Fruit fly (Drosophila melanogaster) Kc167 (cell line): ENCODE measurements around the gene CG10031.

Source experiments
- Myc ChIP-seq: fragments of >200 bp; optimal IDR thresholded peaks from 2 replicates; lab custom pipeline; 2017; ENCODE audit warnings: missing external identifiers
- Sin3A ChIP-seq: fragments of >200 bp; optimal IDR thresholded peaks from 2 replicates; lab custom pipeline; 2018; ENCODE audit warnings: missing external identifiers
- h ChIP-seq: fragments of >200 bp; optimal IDR thresholded peaks from 3 replicates; lab custom pipeline; 2018; ENCODE audit warnings: missing external identifiers
- insv ChIP-seq: fragments of >200 bp; optimal IDR thresholded peaks from 3 replicates; lab custom pipeline; 2018; ENCODE audit warnings: missing external identifiers
- psq ChIP-seq: fragments of >200 bp; optimal IDR thresholded peaks from 2 replicates; lab custom pipeline; 2017; ENCODE audit warnings: missing external identifiers
- ttk ChIP-seq: sonication (Bioruptor generic); optimal IDR thresholded peaks from 2 replicates; lab custom pipeline; 2017; ENCODE audit warnings: missing external identifiers

The CG10031 gene

DNA sequence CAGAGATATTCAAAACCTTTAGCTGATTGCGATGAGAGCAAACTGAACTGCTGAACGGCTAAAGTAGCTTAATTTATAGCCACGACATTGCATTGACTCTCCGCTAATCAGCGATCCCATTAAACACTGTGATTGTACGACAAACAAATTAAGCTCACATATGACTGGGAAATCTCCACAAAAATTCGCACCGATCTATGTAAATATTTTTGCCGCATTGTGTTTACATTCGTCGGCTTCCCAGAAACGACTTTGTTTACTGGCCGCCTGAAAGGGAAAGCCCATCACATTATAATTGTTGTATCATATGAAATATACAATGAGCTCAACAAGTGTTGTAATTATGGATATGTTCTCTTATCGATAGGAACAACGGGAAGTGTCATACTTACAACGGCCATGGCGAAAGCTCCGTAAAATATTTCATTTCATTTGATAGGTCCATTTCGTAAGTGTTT, 3.5 kb downstream of the CG10031 start, which contains the start of gene CG16713:
CG16713 (minus strand) TSS at position 51 of the 458 bp plus-strand sequence.
- TF ChIP-seq psq (lab: Kevin White, UChicago): no peak
- TF ChIP-seq Sin3A (lab: Kevin White, UChicago): no peak
- TF ChIP-seq h (lab: Kevin White, UChicago): no peak
- TF ChIP-seq Myc (lab: Kevin White, UChicago): no peak
- TF ChIP-seq ttk: no peak
- no peak for TF ChIP-seq insv (lab: Kevin White, UChicago)

DNA sequence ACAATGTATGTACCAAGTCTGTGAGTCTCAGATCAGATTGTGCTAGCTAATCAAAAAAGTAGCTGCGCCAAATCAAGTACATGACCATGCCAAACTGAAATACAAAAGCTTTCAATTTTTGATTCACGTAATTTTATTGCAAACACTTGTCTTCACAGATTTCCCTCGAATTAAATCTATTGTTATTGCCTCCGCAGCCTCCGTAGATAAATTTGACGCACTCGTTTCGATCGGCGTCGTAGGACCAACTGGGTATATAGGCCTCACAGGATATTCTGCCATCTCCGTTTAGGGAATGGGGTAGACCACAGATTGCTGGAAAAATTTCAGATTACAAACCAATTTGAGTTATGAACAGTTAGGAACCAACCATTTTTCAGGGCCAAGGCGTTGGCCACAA, 4.0 kb downstream of the CG10031 start, which contains the start of gene CG43165:
CG43165 (minus strand) TSS at position 101 of the 400 bp plus-strand sequence.
- TF ChIP-seq h (lab: Kevin White, UChicago): no peak
- no peak for TF ChIP-seq insv (lab: Kevin White, UChicago)
- no peak for TF ChIP-seq Myc (lab: Kevin White, UChicago)
- no peak for TF ChIP-seq Sin3A (lab: Kevin White, UChicago)

DNA sequence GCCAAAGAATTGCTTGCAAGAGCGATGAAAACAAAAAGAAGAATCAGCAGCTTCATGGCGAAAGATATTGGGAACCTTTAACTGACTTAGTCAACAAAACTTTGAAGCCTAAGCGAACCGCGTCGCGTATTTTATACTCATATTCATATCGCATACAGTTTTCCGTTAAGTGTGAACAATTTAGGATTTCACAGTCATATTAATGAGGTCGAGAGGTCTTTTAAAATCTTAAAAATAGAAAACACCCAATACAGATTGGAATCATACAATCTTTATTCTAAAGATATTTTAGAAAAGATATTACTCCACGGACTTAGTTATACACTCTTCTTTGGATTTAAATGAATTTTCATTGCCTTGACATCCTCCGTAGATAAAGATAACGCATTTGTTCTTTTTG, 5.1 kb downstream of the CG10031 start, which contains the start of gene Acp24A4:
Acp24A4 (minus strand) TSS at position 101 of the 400 bp plus-strand sequence.
- TF ChIP-seq Sin3A (lab: Kevin White, UChicago) (no peak), psq (lab: Kevin White, UChicago) (no peak), Myc (lab: Kevin White, UChicago) (no peak), ttk (no peak), insv (lab: Kevin White, UChicago) (no peak), h (lab: Kevin White, UChicago) (no peak)

DNA sequence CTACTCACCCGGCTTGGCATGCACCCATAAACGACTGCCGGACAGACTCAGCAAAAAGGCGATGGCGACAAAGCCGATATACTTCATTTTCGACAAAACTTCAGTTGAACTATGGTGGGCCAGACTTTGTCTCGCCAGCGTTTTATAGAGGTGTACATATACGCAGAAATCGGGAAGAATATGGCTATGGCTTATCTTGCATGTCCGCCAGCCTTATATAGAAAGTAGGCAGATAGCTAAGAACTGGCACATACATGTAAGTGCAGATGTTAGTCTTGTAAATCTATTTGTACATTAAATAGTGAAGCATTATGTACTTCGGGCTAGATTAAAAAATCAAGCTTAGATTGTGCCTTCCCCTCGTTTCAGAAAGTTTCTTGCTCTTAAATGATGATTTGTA, 5.8 kb downstream of the CG10031 start, which contains the start of gene CG3513:
CG3513 (minus strand) TSS at position 101 of the 400 bp plus-strand sequence.
- TF ChIP-seq psq (lab: Kevin White, UChicago) (no peak), ttk (no peak), Myc (lab: Kevin White, UChicago) (no peak), insv (lab: Kevin White, UChicago) (no peak), h (lab: Kevin White, UChicago) (no peak), Sin3A (lab: Kevin White, UChicago) (no peak)

DNA sequence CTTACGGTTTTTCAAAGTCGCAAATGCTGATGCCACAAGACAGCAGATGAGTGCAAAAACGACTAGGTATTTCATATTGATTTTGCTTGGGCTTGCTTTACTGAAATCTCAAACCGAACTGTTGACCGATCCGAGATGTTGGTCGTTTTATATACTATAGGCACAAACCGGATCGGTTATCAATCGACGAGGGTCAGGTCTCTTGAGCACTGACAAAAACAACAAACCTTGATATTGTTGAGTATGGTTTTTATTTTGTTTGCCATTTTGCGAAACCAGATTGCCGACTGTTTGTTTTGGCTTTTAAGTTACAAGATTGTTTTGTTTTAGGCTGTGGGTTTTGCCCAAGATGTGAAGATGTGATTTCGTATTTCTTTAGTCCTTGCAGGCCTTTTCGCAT, 6.4 kb downstream of the CG10031 start, which contains the start of gene CG16704:
CG16704 (minus strand) TSS at position 122 of the 400 bp plus-strand sequence.
- no peak for TF ChIP-seq psq (lab: Kevin White, UChicago)
- no peak for TF ChIP-seq Sin3A (lab: Kevin White, UChicago)
- TF ChIP-seq h (lab: Kevin White, UChicago): no peak
- TF ChIP-seq insv (lab: Kevin White, UChicago): no peak
- TF ChIP-seq Myc (lab: Kevin White, UChicago): no peak
- TF ChIP-seq ttk: no peak

DNA sequence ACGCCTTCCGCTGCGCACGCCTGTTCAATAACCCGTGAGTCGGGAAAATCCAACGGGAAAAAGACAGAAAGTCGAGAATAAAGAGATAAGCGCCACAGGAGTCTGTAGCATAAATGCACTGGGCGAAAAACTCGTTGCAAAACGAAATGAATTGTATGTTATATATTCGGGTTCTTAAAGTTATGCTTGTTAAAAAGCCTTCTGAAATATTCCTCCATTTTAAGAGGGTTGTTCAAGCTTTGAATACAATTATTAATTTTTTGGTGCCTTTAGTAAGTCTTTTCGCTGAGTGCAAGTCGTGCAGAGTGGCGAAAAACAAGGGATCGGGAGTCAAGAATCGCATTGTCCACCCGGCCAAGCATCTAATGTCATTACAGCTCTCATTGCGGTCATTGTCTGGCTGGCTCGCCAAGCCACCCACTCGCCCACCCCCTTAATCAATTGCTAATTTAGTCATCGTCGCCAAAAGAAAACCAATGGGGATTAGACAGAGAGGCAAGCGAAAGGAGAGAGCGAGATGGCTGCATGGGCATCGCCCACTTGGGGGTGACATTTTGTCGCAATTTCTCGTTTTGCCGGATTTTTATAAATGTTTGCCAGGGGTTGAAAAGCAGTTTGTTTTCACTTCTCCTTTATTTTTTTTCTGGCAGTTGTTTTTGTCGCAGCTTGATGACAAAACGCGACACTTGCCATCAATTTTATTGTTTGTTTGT, 13.6 kb downstream of the CG10031 start:
- TF ChIP-seq insv (lab: Kevin White, UChicago) (no peak), Myc (lab: Kevin White, UChicago) (no peak), psq (lab: Kevin White, UChicago) (no peak), ttk (no peak), Sin3A (lab: Kevin White, UChicago) (no peak), h (lab: Kevin White, UChicago) (no peak)

DNA sequence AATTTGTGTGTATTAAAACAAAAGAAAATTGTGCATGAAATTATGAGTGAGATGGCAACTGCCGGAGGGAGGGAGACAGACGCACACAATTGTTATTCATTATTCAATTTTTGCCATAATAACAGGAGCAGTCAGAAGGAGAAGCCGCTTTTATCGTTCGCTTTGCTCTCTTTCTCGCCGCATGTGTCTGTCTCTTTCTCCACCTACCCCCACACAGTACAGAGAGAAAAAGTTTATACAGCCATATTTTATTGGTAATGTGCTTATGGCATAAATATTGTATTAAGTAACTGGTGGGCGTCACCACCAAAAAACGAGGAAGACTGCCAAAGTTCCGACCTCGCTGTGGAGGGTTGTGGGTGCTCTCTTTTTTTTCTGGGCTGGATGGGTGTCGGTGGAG, 16.4 kb downstream of the CG10031 start:
- TF ChIP-seq h (lab: Kevin White, UChicago) (no peak), insv (lab: Kevin White, UChicago) (no peak), ttk (no peak), psq (lab: Kevin White, UChicago) (no peak), Myc (lab: Kevin White, UChicago) (no peak), Sin3A (lab: Kevin White, UChicago) (no peak)

DNA sequence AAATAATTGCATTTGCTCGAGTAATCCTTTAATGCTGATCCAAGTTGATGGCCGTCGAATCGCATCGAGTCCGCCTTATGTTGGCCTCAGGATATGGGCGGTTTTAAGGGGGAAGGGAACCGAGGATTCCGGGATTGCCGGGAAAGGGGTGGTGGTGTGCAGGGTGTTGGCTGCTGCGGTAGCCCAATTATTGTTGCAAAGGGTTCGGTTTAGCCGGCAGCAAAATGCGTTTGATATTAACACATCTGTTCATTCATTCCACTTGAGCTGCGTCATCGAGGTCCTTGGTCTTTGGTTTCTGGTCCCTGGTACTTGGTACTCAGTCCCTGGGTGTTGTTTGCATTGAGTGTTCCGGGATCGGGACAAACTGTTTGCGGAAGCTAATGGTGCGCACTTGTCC, 17.6 kb downstream of the CG10031 start:
- TF ChIP-seq Myc (lab: Kevin White, UChicago): no peak
- no peak for TF ChIP-seq psq (lab: Kevin White, UChicago)
- no peak for TF ChIP-seq insv (lab: Kevin White, UChicago)
- TF ChIP-seq Sin3A (lab: Kevin White, UChicago): no peak
- no peak for TF ChIP-seq ttk
- TF ChIP-seq h (lab: Kevin White, UChicago): no peak

DNA sequence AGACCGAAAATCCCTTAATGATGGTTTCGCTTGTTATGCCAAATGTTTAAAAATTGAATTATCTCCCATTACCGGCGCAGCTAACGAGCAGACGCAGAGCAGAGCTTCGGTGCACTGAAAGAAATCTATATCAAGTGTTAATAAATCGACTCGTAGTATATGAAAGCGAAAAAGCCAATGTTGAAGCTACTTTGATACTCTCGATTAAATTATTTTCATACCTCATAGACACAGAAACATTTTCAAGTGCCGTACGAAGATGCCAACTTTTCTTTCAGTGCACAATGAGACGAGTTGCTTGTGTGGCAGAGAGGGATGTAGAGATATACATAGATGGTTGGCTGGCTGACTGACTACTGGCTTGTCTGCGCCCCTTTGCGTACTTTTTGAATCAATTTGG, 23.1 kb downstream of the CG10031 start:
- TF ChIP-seq h (lab: Kevin White, UChicago): no peak
- no peak for TF ChIP-seq Sin3A (lab: Kevin White, UChicago)

DNA sequence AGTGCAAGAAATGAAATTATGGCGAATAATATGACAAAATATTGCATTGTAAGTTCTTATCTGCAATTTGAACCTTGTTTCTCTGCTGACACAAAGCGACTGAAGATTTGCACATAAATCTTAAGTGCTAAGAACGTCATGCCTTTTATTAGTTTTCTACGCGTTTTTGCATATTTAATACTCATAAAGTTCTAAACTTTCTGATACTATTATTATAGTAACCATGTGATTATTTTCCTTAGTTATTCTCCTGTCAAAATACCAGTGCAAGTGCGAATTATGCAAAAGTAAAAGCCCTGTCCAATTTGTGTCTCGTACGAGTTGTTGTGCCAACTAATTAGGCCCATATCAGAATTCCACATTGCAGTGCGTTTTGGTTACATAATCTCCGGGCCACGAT, 28.4 kb downstream of the CG10031 start, which contains the start of gene Sfp24Bc:
Sfp24Bc (minus strand) TSS at position 101 of the 400 bp plus-strand sequence.
- TF ChIP-seq Myc (lab: Kevin White, UChicago): no peak
- no peak for TF ChIP-seq h (lab: Kevin White, UChicago)
- no peak for TF ChIP-seq insv (lab: Kevin White, UChicago)
- no peak for TF ChIP-seq ttk
- no peak for TF ChIP-seq psq (lab: Kevin White, UChicago)
- no peak for TF ChIP-seq Sin3A (lab: Kevin White, UChicago)

DNA sequence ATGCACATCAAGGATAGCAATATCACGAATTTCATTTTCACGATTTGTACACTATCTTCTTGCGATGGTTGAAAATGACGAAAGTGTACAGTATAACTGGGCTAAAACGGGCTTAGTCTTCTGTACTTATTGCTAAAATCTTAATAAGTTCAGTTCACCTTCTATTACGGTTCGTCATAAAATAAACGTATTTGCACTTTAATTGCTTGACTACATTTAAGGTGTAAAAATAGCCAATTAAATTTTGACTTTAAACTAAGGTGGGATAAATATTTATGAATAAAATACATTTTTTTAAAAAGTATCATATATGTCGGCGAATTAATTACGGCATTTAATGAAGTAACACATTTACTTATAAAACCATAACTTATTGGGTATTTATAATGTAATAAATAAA, 29.2 kb downstream of the CG10031 start, which contains the start of gene Sfp24Bb:
Sfp24Bb (minus strand) TSS at position 101 of the 400 bp plus-strand sequence.
- TF ChIP-seq ttk (no peak), Sin3A (lab: Kevin White, UChicago) (no peak), h (lab: Kevin White, UChicago) (no peak), insv (lab: Kevin White, UChicago) (no peak), psq (lab: Kevin White, UChicago) (no peak), Myc (lab: Kevin White, UChicago) (no peak)

DNA sequence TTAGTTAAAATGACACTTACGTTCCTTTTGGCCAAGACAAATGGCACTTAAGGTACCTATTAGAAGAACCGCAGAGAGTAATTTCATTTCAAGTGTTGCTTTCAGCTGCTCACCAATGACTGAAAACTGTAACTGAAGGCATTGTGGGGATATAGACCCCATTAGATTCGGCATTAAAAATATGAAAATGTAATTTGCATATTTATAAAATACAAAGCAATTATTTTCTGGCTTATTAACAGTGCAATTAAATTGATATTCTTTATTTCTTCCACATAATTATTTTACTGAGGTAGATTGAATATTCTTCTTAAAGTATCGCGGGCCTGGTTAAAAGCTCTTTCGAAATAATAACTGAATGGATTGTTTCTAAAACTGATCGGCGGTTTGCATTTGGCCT, 29.9 kb downstream of the CG10031 start, which contains the start of gene Sfp24Bd:
Sfp24Bd (minus strand) TSS at position 101 of the 400 bp plus-strand sequence.
- TF ChIP-seq ttk: no peak
- TF ChIP-seq Sin3A (lab: Kevin White, UChicago): no peak
- TF ChIP-seq h (lab: Kevin White, UChicago): no peak
- TF ChIP-seq psq (lab: Kevin White, UChicago): no peak
